Worm (Caenorhabditis elegans): ENCODE results near the gene scyl-1.

DNA sequence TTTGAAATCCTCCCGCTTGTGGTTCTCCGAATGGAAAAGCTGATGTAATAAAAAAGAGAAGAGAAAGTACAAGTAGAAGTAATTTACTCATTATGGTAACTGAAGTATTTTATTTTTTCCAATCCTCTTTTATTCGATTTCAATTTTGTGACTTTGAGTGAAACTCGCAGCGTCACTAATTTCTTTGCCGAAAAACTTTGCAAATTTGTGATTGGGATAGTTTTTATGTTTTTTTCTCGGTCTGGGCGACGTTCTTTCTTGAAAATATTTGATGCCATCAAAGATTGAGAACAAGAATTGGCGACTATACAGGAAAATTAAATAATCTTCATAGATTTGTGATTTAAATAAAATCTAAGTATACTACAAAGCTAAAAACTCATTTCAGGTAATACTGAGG lies 42.0 kb downstream of the scyl-1 start, which contains the start of gene far-4:
- no peak for TF ChIP-seq med-1 (GFP tag; optimal IDR thresholded peaks at IDR 0.05; ENCODE audit: insufficient read depth)
- no peak for TF ChIP-seq klf-2 (GFP tag; conservative IDR thresholded peaks at IDR 0.05)
- no peak for TF ChIP-seq cog-1 (tag; optimal IDR thresholded peaks at IDR 0.05)

All from whole organism, midembryonic.